Fruit fly (Drosophila melanogaster) whole organism, prepupa: ENCODE data around the gene VhaAC45RP.

Experiments used
- CG11762 ChIP-seq: fragments of 200-800 bp; sonication (Bioruptor generic); optimal IDR thresholded peaks from 3 replicates; lab custom pipeline; 2016; ENCODE audit warnings: missing biosample characterization, missing genetic modification characterization; ENCODE audit not compliant: insufficient read depth
- CG3919 ChIP-seq: fragments of 200-800 bp; sonication (Bioruptor generic); optimal IDR thresholded peaks from 3 replicates; lab custom pipeline; 2016; ENCODE audit warnings: missing biosample characterization, missing genetic modification characterization
- CG8632 ChIP-seq: fragments of 200-800 bp; sonication (Bioruptor generic); optimal IDR thresholded peaks from 3 replicates; lab custom pipeline; 2016; ENCODE audit warnings: missing biosample characterization, missing genetic modification characterization
- CG9139 ChIP-seq: fragments of 200-800 bp; sonication (Bioruptor generic); optimal IDR thresholded peaks from 3 replicates; lab custom pipeline; 2017; ENCODE audit warnings: missing biosample characterization, mild to moderate bottlenecking, missing genetic modification characterization
- Eip78C ChIP-seq: fragments of 200-800 bp; sonication (Bioruptor generic); peaks from one replicate; lab custom pipeline; 2016; ENCODE audit warnings: missing biosample characterization, missing genetic modification characterization
- Smox ChIP-seq: fragments of 200-800 bp; sonication (Bioruptor generic); optimal IDR thresholded peaks from 3 replicates; lab custom pipeline; 2016; ENCODE audit warnings: missing biosample characterization, missing genetic modification characterization
- Sox102F ChIP-seq: fragments of 200-800 bp; sonication (Bioruptor generic); optimal IDR thresholded peaks from 2 replicates; lab custom pipeline; 2016; ENCODE audit warnings: missing biosample characterization, mild to moderate bottlenecking, missing genetic modification characterization
- dac ChIP-seq: fragments of 200-800 bp; sonication (Bioruptor generic); optimal IDR thresholded peaks from 2 replicates; lab custom pipeline; 2017; ENCODE audit warnings: missing biosample characterization, mild to moderate bottlenecking, missing genetic modification characterization
- pdm3 ChIP-seq: fragments of 200-800 bp; sonication (Bioruptor generic); optimal IDR thresholded peaks from 3 replicates; lab custom pipeline; 2016; ENCODE audit warnings: missing biosample characterization, missing genetic modification characterization
- ss ChIP-seq, 2 experiments: fragments of 200-800 bp; sonication (Bioruptor generic); optimal IDR thresholded peaks; 2 replicates in 1 of 2; 3 replicates in 1 of 2; lab custom pipeline; 2017 to 2018; ENCODE audit warnings: mild to moderate bottlenecking in 2 of 2, missing biosample characterization in 2 of 2, missing genetic modification characterization in 2 of 2, moderate library complexity in 1 of 2

- TF ChIP-seq Smox (GFP tag; lab: Kevin White, UChicago) = no peak
- no peak for TF ChIP-seq dac (GFP tag; lab: Kevin White, UChicago)
- no peak for TF ChIP-seq Eip78C (GFP tag; lab: Kevin White, UChicago)
- TF ChIP-seq Sox102F (GFP tag; lab: Kevin White, UChicago) = no peak
- TF ChIP-seq pdm3 (GFP tag; lab: Kevin White, UChicago) = no peak
- TF ChIP-seq ss (GFP tag; optimal IDR thresholded peaks at IDR 0.05; lab: Kevin White, UChicago) = no peak
- no peak for TF ChIP-seq CG11762
- TF ChIP-seq CG8632 (GFP tag; lab: Kevin White, UChicago) = no peak
- no peak for TF ChIP-seq CG9139 (GFP tag; lab: Kevin White, UChicago)
- no peak for TF ChIP-seq CG3919 (GFP tag; lab: Kevin White, UChicago)
Measured at dm6 chr3R:30197796-30198195, 31.6 kb upstream of the VhaAC45RP start.
